Fruit fly (Drosophila melanogaster): ENCODE results near the gene CG33641.

Gene CG33641

DNA sequence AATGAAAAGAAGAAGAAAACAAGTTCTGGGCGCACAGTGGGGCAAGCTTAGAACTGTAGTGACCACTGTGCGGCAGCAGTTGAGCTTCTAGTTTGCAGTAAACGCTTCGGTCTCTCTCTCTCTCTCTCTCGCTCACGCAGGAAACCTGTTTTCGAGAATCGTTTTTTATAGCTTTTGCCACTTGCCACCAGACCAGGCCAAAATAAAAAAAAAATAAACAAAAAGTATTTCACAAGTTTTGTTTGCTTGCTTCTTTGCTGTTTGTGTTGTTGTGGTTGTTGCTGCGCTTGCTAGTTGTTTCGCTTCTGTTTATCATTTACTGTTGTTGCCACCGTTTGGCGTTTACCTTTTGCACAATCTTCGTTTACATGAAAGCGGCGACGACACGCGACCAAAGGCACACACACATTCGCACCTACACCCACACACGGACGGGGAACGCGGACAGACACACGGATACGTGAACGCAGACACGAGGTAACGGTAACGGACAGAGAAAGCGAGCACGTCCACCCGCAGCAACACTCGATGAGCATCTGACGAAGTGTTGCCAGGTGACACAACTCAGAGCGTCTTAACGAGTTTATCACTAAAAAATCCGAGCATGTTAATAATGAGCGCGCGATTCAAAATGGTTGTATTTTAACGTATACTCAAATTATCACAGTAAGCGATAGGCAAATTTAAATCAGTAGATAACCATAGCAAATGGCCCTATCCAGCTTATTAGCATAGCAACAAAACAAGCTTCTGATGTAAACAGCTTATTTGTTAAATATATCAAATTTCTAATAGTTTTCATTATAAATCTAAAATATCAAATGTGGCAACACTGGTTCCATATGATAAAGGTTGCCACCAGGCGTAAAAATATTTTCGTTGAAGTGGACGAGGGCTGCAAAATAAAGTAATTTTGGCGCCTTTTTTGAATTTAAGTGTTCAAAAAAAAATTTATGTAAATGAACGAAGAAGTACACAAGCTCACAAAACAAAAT lies 20.2 kb downstream of the CG33641 start, which contains the start of gene B4 (continued):
- TF ChIP-seq CG8632 (GFP tag; optimal IDR thresholded peaks at IDR 0.05) (no peak), CG6854 (GFP tag; optimal IDR thresholded peaks at IDR 0.05) (peak; percentile 59), CG4318 (GFP tag; optimal IDR thresholded peaks at IDR 0.05) (no peak), eg (GFP tag; IDR thresholded peaks at IDR 0.05) (peak; percentile 65; the same call in 2 of the 3 replicates), lz (GFP tag; optimal IDR thresholded peaks at IDR 0.05) (peak; percentile 17), Smox (GFP tag; optimal IDR thresholded peaks at IDR 0.05) (no peak), Eip78C (GFP tag) (peak; percentile 79), Sox102F (GFP tag; optimal IDR thresholded peaks at IDR 0.05) (no peak), CG11294 (GFP tag; IDR thresholded peaks at IDR 0.05) (0 out of 2 replicates have a peak, but pooled peaks have one; percentile 7), CG7368 (GFP tag; optimal IDR thresholded peaks at IDR 0.05) (peak; percentile 26), salr (GFP tag; optimal IDR thresholded peaks at IDR 0.05) (no peak), achi (GFP tag; optimal IDR thresholded peaks at IDR 0.05) (no peak), Ets96B (tag; optimal IDR thresholded peaks at IDR 0.05) (peak; percentile 46), CG11902 (GFP tag; optimal IDR thresholded peaks at IDR 0.05) (no peak), Hr38 (GFP tag; optimal IDR thresholded peaks at IDR 0.05) (no peak), esn (GFP tag; optimal IDR thresholded peaks at IDR 0.05) (peak; percentile 10), Sox14 (GFP tag; optimal IDR thresholded peaks at IDR 0.05) (no peak), dsx (GFP tag; optimal IDR thresholded peaks at IDR 0.05; ENCODE audit: poor library complexity, severe bottlenecking) (peak; percentile 21), CG6792 (GFP tag; optimal IDR thresholded peaks at IDR 0.05) (no peak), Lpt (GFP tag; optimal IDR thresholded peaks at IDR 0.05) (peak; percentile 60), CG3919 (GFP tag; optimal IDR thresholded peaks at IDR 0.05) (peak; percentile 37), Eip75B (GFP tag; optimal IDR thresholded peaks at IDR 0.05) (no peak)

DNA sequence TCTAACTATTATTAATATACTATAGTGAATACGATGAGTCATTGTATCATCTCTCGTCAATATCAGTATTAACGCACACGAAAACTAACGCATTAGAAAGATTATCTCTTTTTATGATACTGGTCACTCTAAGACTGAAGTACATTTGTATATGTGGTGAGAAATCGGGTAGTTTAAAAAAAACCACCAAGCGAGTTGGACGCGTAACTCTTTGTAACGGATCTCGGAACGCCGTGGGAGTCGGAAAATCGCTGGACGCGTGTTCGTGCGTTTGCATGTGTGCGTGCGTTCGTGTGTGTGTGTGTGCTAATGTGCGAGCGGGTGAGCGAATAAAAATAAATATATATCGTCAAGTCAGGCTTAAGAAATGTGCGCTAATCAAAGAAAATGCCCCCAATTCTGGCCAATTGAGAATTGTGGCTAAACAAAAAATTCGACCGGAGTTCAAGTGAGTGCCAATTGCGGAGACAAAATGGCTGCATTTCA lies 21.2 kb downstream of the CG33641 start, which contains the start of gene kuz:
kuz (plus strand) TSS at position 167 of the 486 bp plus-strand sequence.
- TF ChIP-seq cyc (GFP tag; optimal IDR thresholded peaks at IDR 0.05) (peak; percentile 9), CG6163 (GFP tag; IDR thresholded peaks at IDR 0.05) (peak; percentile 51; the same call in 2 of the 3 replicates), CG8632 (GFP tag; optimal IDR thresholded peaks at IDR 0.05) (no peak), CG11762 (GFP tag; optimal IDR thresholded peaks at IDR 0.05; ENCODE audit: insufficient read depth) (no peak), CG4318 (GFP tag; optimal IDR thresholded peaks at IDR 0.05) (no peak), fd59A (GFP tag; optimal IDR thresholded peaks at IDR 0.05) (no peak), CG15336 (GFP tag; IDR thresholded peaks at IDR 0.05) (peak; percentile 29; the same call in 1 of the 2 replicates), svp (GFP tag) (peak; percentile 72), Lpt (GFP tag; optimal IDR thresholded peaks at IDR 0.05) (peak; percentile 9), Ets21C (GFP tag; optimal IDR thresholded peaks at IDR 0.05) (no peak), CG8319 (GFP tag; optimal IDR thresholded peaks at IDR 0.05) (no peak), Eip93F (GFP tag; optimal IDR thresholded peaks at IDR 0.05) (no peak), CG10631 (GFP tag; optimal IDR thresholded peaks at IDR 0.05) (no peak), CG10669 (GFP tag; optimal IDR thresholded peaks at IDR 0.05) (peak; percentile 6), CG8119 (GFP tag; IDR thresholded peaks at IDR 0.05) (no peak), salr (GFP tag; optimal IDR thresholded peaks at IDR 0.05) (no peak), CG9139 (GFP tag; optimal IDR thresholded peaks at IDR 0.05) (peak; percentile 4), vri (GFP tag; optimal IDR thresholded peaks at IDR 0.05) (peak; percentile 77), Gug (GFP tag; IDR thresholded peaks at IDR 0.05) (no peak), Eip75B (GFP tag; optimal IDR thresholded peaks at IDR 0.05) (no peak), CG32006 (GFP tag; optimal IDR thresholded peaks at IDR 0.05) (no peak), Eip78C (GFP tag) (peak; percentile 89), acj6 (GFP tag; optimal IDR thresholded peaks at IDR 0.05) (no peak), dac (GFP tag; optimal IDR thresholded peaks at IDR 0.05) (no peak), OdsH (GFP tag; optimal IDR thresholded peaks at IDR 0.05) (no peak), Met (GFP tag; optimal IDR thresholded peaks at IDR 0.05) (peak; percentile 11), CG11902 (GFP tag; optimal IDR thresholded peaks at IDR 0.05) (no peak), ss (GFP tag; optimal IDR thresholded peaks at IDR 0.05) (peak; percentile 34 to 62), CG6808 (GFP tag; optimal IDR thresholded peaks at IDR 0.05) (no peak), topi (GFP tag; optimal IDR thresholded peaks at IDR 0.05) (no peak), Sox15 (GFP tag; optimal IDR thresholded peaks at IDR 0.05) (no peak), Hr4 (GFP tag; optimal IDR thresholded peaks at IDR 0.05) (no peak), dsx (GFP tag; optimal IDR thresholded peaks at IDR 0.05; ENCODE audit: poor library complexity, severe bottlenecking) (peak; percentile 44), lz (GFP tag; optimal IDR thresholded peaks at IDR 0.05) (no peak), Ets96B (tag; optimal IDR thresholded peaks at IDR 0.05) (no peak), CG7368 (GFP tag; optimal IDR thresholded peaks at IDR 0.05) (no peak)
